Worm (Caenorhabditis elegans) whole organism, young adult: ENCODE measurements around the gene srd-11.

ENCODE experiments used
- F49E8.2 ChIP-seq: sonication (generic microtip); optimal IDR thresholded peaks from 3 replicates; lab custom pipeline; 2017; ENCODE audit warnings: missing genetic modification characterization, mild to moderate bottlenecking, missing compliant biosample characterization, antibody characterized with exemption, moderate library complexity; ENCODE audit not compliant: insufficient read depth
- T26A5.8 ChIP-seq: sonication (generic microtip); optimal IDR thresholded peaks from 2 replicates; lab custom pipeline; 2016; ENCODE audit warnings: missing genetic modification characterization, missing compliant biosample characterization
- Y67H2A.10 ChIP-seq: fragments of 200-800 bp; sonication (Bioruptor generic); conservative IDR thresholded peaks from 2 replicates; pipeline ENCODE4 v1.3.6; 2022; ENCODE audit warnings: missing genetic modification reagents, missing genetic modification characterization, missing compliant biosample characterization
- akir-1 ChIP-seq: fragments of 200-800 bp; sonication (Bioruptor generic); optimal IDR thresholded peaks from 2 replicates; lab custom pipeline; 2018; ENCODE audit warnings: mild to moderate bottlenecking, missing genetic modification characterization, moderate library complexity, missing compliant biosample characterization
- bed-2 ChIP-seq: fragments of 200-800 bp; sonication (Bioruptor generic); IDR thresholded peaks from 2 replicates; pipeline ENCODE4 v1.3.6; 2022; ENCODE audit warnings: missing genetic modification reagents, missing genetic modification characterization, missing compliant biosample characterization
- hmg-20 ChIP-seq: fragments of 200-800 bp; sonication (Bioruptor generic); IDR thresholded peaks from 2 replicates; pipeline ENCODE4 v1.3.6; 2022; ENCODE audit warnings: missing genetic modification reagents, missing genetic modification characterization, missing compliant biosample characterization
- lag-1 ChIP-seq: fragments of 200-800 bp; sonication (Bioruptor generic); IDR thresholded peaks from 2 replicates; pipeline ENCODE4 v1.3.6; 2022; ENCODE audit warnings: missing genetic modification reagents, missing genetic modification characterization, missing compliant biosample characterization
- let-607 ChIP-seq, 2 experiments: fragments of 200-800 bp in 1 of 2; sonication (Bioruptor generic) in 1 of 2; sonication (generic microtip) in 1 of 2; optimal IDR thresholded peaks; 2 replicates each; lab custom pipeline; 2016 to 2018; ENCODE audit warnings: mild to moderate bottlenecking in 2 of 2, missing compliant biosample characterization in 2 of 2, missing genetic modification characterization in 2 of 2, moderate library complexity in 2 of 2, missing genotype in 1 of 2
- lsy-27 ChIP-seq: sonication (generic microtip); optimal IDR thresholded peaks from 2 replicates; lab custom pipeline; 2017; ENCODE audit warnings: missing genetic modification characterization, mild to moderate bottlenecking, missing compliant biosample characterization, antibody characterized with exemption, missing genotype, borderline replicate concordance; ENCODE audit not compliant: insufficient read depth
- nhr-27 ChIP-seq: fragments of 200-800 bp; sonication (Bioruptor generic); optimal IDR thresholded peaks from 2 replicates; lab custom pipeline; 2018; ENCODE audit warnings: mild to moderate bottlenecking, missing genetic modification characterization, moderate library complexity, missing compliant biosample characterization
- nhr-80 ChIP-seq: sonication (generic microtip); optimal IDR thresholded peaks from 2 replicates; lab custom pipeline; 2016; ENCODE audit warnings: missing genetic modification characterization, missing compliant biosample characterization
- snpc-1.3 ChIP-seq: sonication (generic microtip); optimal IDR thresholded peaks from 2 replicates; lab custom pipeline; 2017; ENCODE audit warnings: missing genetic modification characterization, mild to moderate bottlenecking, missing compliant biosample characterization, antibody characterized with exemption, moderate library complexity, missing genotype, missing genetic modification reagents; ENCODE audit not compliant: insufficient read depth
- zfh-2 ChIP-seq: fragments of 200-800 bp; sonication (Bioruptor generic); conservative IDR thresholded peaks from 2 replicates; pipeline ENCODE4 v1.3.6; 2022; ENCODE audit warnings: missing genetic modification reagents, missing genetic modification characterization, missing compliant biosample characterization
- ztf-28 ChIP-seq: fragments of 200-800 bp; sonication (Bioruptor generic); IDR thresholded peaks from 2 replicates; pipeline ENCODE4 v1.3.6; 2022; ENCODE audit warnings: missing genetic modification reagents, missing genetic modification characterization, missing compliant biosample characterization

DNA sequence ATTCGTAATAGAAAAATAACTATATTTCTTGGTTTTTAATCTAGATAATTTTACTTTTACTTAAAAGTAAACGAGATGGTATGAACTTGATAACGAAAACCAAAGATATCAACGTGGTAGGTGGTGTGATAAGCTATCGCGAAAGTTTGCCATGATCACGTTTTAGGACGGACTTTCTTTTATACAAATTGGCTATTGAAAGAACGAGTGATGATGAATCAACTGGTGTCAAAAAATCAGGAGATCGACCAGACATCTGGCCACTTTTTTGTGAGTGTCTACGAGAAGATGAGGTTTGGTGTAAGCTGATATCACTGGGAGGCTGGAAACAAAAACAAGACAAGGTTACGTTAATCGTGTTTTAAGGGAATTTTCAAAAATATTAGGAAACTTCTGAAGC lies 39.6 kb upstream of the srd-11 start:
- TF ChIP-seq snpc-1.3 (tag; lab: Kevin White, UChicago) (no peak), bed-2 (GFP tag; lab: Robert Waterston, UW) (no peak), hmg-20 (GFP tag; lab: Robert Waterston, UW) (no peak), nhr-27 (tag; lab: Kevin White, UChicago) (no peak), lag-1 (GFP tag; lab: Robert Waterston, UW) (no peak), nhr-80 (tag; lab: Kevin White, UChicago) (no peak), ztf-28 (no peak), lsy-27 (tag; lab: Kevin White, UChicago) (no peak), akir-1 (no peak), F49E8.2 (no peak), T26A5.8 (tag; lab: Kevin White, UChicago) (no peak), let-607 (tag; optimal IDR thresholded peaks at IDR 0.05; lab: Kevin White, UChicago) (no peak), zfh-2 (GFP tag; lab: Robert Waterston, UW) (no peak), Y67H2A.10 (GFP tag; lab: Robert Waterston, UW) (no peak)
